Fruit fly (Drosophila melanogaster) whole organism, embryonic: ENCODE measurements around the gene put.
A peak's percentile ranks its signal among the peaks of the same experiment; 100 is the strongest.

Experiments used
- BEAF-32 ChIP-seq: fragments of 200-800 bp; sonication (Bioruptor generic); optimal IDR thresholded peaks from 3 replicates; lab custom pipeline; 2017; ENCODE audit warnings: missing biosample characterization, missing genetic modification characterization, mild to moderate bottlenecking, moderate library complexity, missing genetic modification reagents
- CG12219 ChIP-seq: fragments of 200-800 bp; sonication (Bioruptor generic); optimal IDR thresholded peaks from 3 replicates; lab custom pipeline; 2018; ENCODE audit warnings: missing biosample characterization, mild to moderate bottlenecking, missing genetic modification characterization
- CG12299 ChIP-seq: fragments of 200-800 bp; sonication (Bioruptor generic); optimal IDR thresholded peaks from 2 replicates; lab custom pipeline; 2018; ENCODE audit warnings: missing biosample characterization, mild to moderate bottlenecking, missing genetic modification characterization
- CG14860 ChIP-seq: fragments of 200-800 bp; sonication (Bioruptor generic); IDR thresholded peaks from 3 replicates; pipeline ENCODE4 v1.3.6; 2022; ENCODE audit warnings: missing biosample characterization, missing genetic modification characterization; ENCODE audit not compliant: partially characterized antibody
- CG15269 ChIP-seq: fragments of 200-800 bp; sonication (Bioruptor generic); optimal IDR thresholded peaks from 2 replicates; lab custom pipeline; 2018; ENCODE audit warnings: missing biosample characterization, mild to moderate bottlenecking, missing genetic modification characterization, moderate library complexity
- CG17186 ChIP-seq: fragments of 200-800 bp; sonication (Bioruptor generic); optimal IDR thresholded peaks from 3 replicates; lab custom pipeline; 2017; ENCODE audit warnings: missing biosample characterization, missing genetic modification reagents, missing genetic modification characterization
- CG17359 ChIP-seq: fragments of 200-800 bp; sonication (Bioruptor generic); optimal IDR thresholded peaks from 3 replicates; lab custom pipeline; 2018; ENCODE audit warnings: missing biosample characterization, mild to moderate bottlenecking, missing genetic modification characterization, moderate library complexity
- CG18262 ChIP-seq: fragments of 200-800 bp; optimal IDR thresholded peaks from 3 replicates; lab custom pipeline; 2019; ENCODE audit warnings: missing biosample characterization, mild to moderate bottlenecking, missing genetic modification characterization, moderate library complexity
- CG2199 ChIP-seq: fragments of 200-800 bp; sonication (Bioruptor generic); IDR thresholded peaks from 3 replicates; pipeline ENCODE4 v1.3.6; 2022; ENCODE audit warnings: missing biosample characterization, missing genetic modification characterization
- CG2202 ChIP-seq: fragments of 200-800 bp; sonication (Bioruptor generic); optimal IDR thresholded peaks from 2 replicates; lab custom pipeline; 2018; ENCODE audit warnings: missing biosample characterization, mild to moderate bottlenecking, missing genetic modification characterization
- CG2875 ChIP-seq: fragments of 200-800 bp; sonication (Bioruptor generic); optimal IDR thresholded peaks from 2 replicates; lab custom pipeline; 2017; ENCODE audit warnings: missing biosample characterization, mild to moderate bottlenecking, missing genetic modification characterization, missing genetic modification reagents
- CG30020 ChIP-seq: fragments of 200-800 bp; optimal IDR thresholded peaks from 2 replicates; lab custom pipeline; 2019; ENCODE audit warnings: missing biosample characterization, mild to moderate bottlenecking, missing genetic modification characterization, moderate library complexity
- CG4282 ChIP-seq: fragments of 200-800 bp; sonication (Bioruptor generic); optimal IDR thresholded peaks from 2 replicates; lab custom pipeline; 2016; ENCODE audit warnings: missing biosample characterization, missing genetic modification characterization
- CG43689 ChIP-seq: fragments of 200-800 bp; sonication (Bioruptor generic); IDR thresholded peaks from 2 replicates; pipeline ENCODE4 v1.3.6; 2022; ENCODE audit warnings: missing biosample characterization, missing genetic modification characterization
- CG7556 ChIP-seq: fragments of 200-800 bp; sonication (Bioruptor generic); optimal IDR thresholded peaks from 2 replicates; lab custom pipeline; 2017; ENCODE audit warnings: missing biosample characterization, mild to moderate bottlenecking, missing genetic modification characterization
- CG8924 ChIP-seq: fragments of 200-800 bp; optimal IDR thresholded peaks from 3 replicates; lab custom pipeline; 2019; ENCODE audit warnings: missing biosample characterization, mild to moderate bottlenecking, missing genetic modification characterization, moderate library complexity
- CoRest ChIP-seq: fragments of 200-800 bp; sonication (Bioruptor generic); optimal IDR thresholded peaks from 3 replicates; lab custom pipeline; 2018; ENCODE audit warnings: missing biosample characterization, mild to moderate bottlenecking, missing genetic modification characterization, moderate library complexity
- D19B ChIP-seq: fragments of 200-800 bp; sonication (Bioruptor generic); optimal IDR thresholded peaks from 2 replicates; lab custom pipeline; 2017; ENCODE audit warnings: missing biosample characterization, mild to moderate bottlenecking, missing genetic modification characterization
- Dip3 ChIP-seq: fragments of 200-800 bp; sonication (Bioruptor generic); optimal IDR thresholded peaks from 3 replicates; lab custom pipeline; 2016; ENCODE audit warnings: missing biosample characterization, missing genetic modification characterization
- Dp ChIP-seq: fragments of 200-800 bp; sonication (Bioruptor generic); optimal IDR thresholded peaks from 2 replicates; lab custom pipeline; 2018; ENCODE audit warnings: missing biosample characterization, mild to moderate bottlenecking, missing genetic modification characterization, moderate library complexity
- Dref ChIP-seq: fragments of 200-800 bp; sonication (Bioruptor generic); IDR thresholded peaks from 2 replicates; pipeline ENCODE4 v1.3.6; 2022; ENCODE audit warnings: missing biosample characterization, missing genetic modification characterization
- E2f1 ChIP-seq: fragments of 200-800 bp; sonication (Bioruptor generic); IDR thresholded peaks from 2 replicates; pipeline ENCODE4 v1.3.6; 2022; ENCODE audit warnings: missing biosample characterization, missing genetic modification characterization
- Gsc ChIP-seq: fragments of 200-800 bp; sonication (Bioruptor generic); IDR thresholded peaks from 2 replicates; pipeline ENCODE4 v1.3.6; 2022; ENCODE audit warnings: missing biosample characterization, missing genetic modification characterization
- HLH4C ChIP-seq: fragments of 200-800 bp; sonication (Bioruptor generic); IDR thresholded peaks from 3 replicates; pipeline ENCODE4 v1.3.6; 2022; ENCODE audit warnings: missing biosample characterization, missing genetic modification characterization; ENCODE audit not compliant: partially characterized antibody
- Hmx ChIP-seq: fragments of 200-800 bp; sonication (Bioruptor generic); optimal IDR thresholded peaks from 2 replicates; lab custom pipeline; 2016; ENCODE audit warnings: missing biosample characterization, missing genetic modification characterization
- NK7.1 ChIP-seq: fragments of 200-800 bp; sonication (Bioruptor generic); optimal IDR thresholded peaks from 3 replicates; lab custom pipeline; 2016; ENCODE audit warnings: missing biosample characterization, missing genetic modification characterization
- Nf-YB ChIP-seq: fragments of 200-800 bp; sonication (Bioruptor generic); optimal IDR thresholded peaks from 3 replicates; lab custom pipeline; 2019; ENCODE audit warnings: missing biosample characterization, mild to moderate bottlenecking, missing genetic modification characterization, moderate library complexity
- Oli ChIP-seq: fragments of 200-800 bp; sonication (Bioruptor generic); optimal IDR thresholded peaks from 2 replicates; lab custom pipeline; 2018; ENCODE audit warnings: missing biosample characterization, mild to moderate bottlenecking, missing genetic modification characterization, moderate library complexity
- Opbp ChIP-seq: fragments of 200-800 bp; sonication (Bioruptor generic); IDR thresholded peaks from 3 replicates; pipeline ENCODE4 v1.3.6; 2022; ENCODE audit warnings: missing biosample characterization, missing genetic modification characterization; ENCODE audit not compliant: partially characterized antibody
- Rx ChIP-seq: fragments of 200-800 bp; sonication (Bioruptor generic); IDR thresholded peaks from 2 replicates; pipeline ENCODE4 v1.3.6; 2022; ENCODE audit warnings: missing biosample characterization, missing genetic modification characterization
- Sin3A ChIP-seq: fragments of >200 bp; optimal IDR thresholded peaks from 2 replicates; lab custom pipeline; 2018
- Sox102F ChIP-seq: fragments of 200-800 bp; sonication (Bioruptor generic); optimal IDR thresholded peaks from 2 replicates; lab custom pipeline; 2018; ENCODE audit warnings: missing biosample characterization, mild to moderate bottlenecking, missing genetic modification characterization, moderate library complexity
- Tbp ChIP-seq: fragments of >200 bp; optimal IDR thresholded peaks from 2 replicates; lab custom pipeline; 2018; ENCODE audit warnings: missing biosample characterization, missing genetic modification characterization
- YL-1 ChIP-seq: fragments of 200-800 bp; sonication (Bioruptor generic); optimal IDR thresholded peaks from 3 replicates; lab custom pipeline; 2017; ENCODE audit warnings: missing biosample characterization, mild to moderate bottlenecking, missing genetic modification characterization
- al ChIP-seq: fragments of 200-800 bp; sonication (Bioruptor generic); IDR thresholded peaks from 2 replicates; pipeline ENCODE4 v1.3.6; 2022; ENCODE audit warnings: missing biosample characterization, missing genetic modification characterization
- ap ChIP-seq: fragments of 200-800 bp; sonication (Bioruptor generic); IDR thresholded peaks from 2 replicates; pipeline ENCODE4 v1.3.6; 2022; ENCODE audit warnings: missing biosample characterization, missing genetic modification characterization
- exex ChIP-seq: fragments of 200-800 bp; sonication (Bioruptor generic); optimal IDR thresholded peaks from 4 replicates; lab custom pipeline; 2018; ENCODE audit warnings: missing biosample characterization, mild to moderate bottlenecking, missing genetic modification characterization, moderate library complexity
- gt ChIP-seq: fragments of 200-800 bp; sonication (Bioruptor generic); IDR thresholded peaks from 2 replicates; pipeline ENCODE4 v1.3.6; 2022; ENCODE audit warnings: missing biosample characterization, missing genetic modification characterization
- her ChIP-seq: fragments of 200-800 bp; sonication (Bioruptor generic); optimal IDR thresholded peaks from 2 replicates; lab custom pipeline; 2016; ENCODE audit warnings: missing biosample characterization, missing genetic modification characterization
- jing ChIP-seq: fragments of 200-800 bp; sonication (Bioruptor generic); optimal IDR thresholded peaks from 2 replicates; lab custom pipeline; 2018; ENCODE audit warnings: missing biosample characterization, mild to moderate bottlenecking, missing genetic modification characterization
- kay ChIP-seq: fragments of 200-800 bp; sonication (Bioruptor generic); optimal IDR thresholded peaks from 2 replicates; lab custom pipeline; 2016; ENCODE audit warnings: missing biosample characterization, missing genetic modification characterization
- lilli ChIP-seq: fragments of 200-800 bp; sonication (Bioruptor generic); optimal IDR thresholded peaks from 3 replicates; lab custom pipeline; 2016; ENCODE audit warnings: missing biosample characterization, missing genetic modification characterization
- pan ChIP-seq, 4 experiments: fragments of >200 bp in 3 of 4; fragments of 200-800 bp in 1 of 4; sonication (Bioruptor generic) in 1 of 4; optimal IDR thresholded peaks in 3 of 4; IDR thresholded peaks in 1 of 4; 2 replicates each; pipeline versions ENCODE4 v1.3.6 to Lab custom; 2017 to 2022; ENCODE audit warnings: missing biosample characterization in 2 of 4, missing genetic modification characterization in 2 of 4, mixed read lengths in 1 of 4
- pnt ChIP-seq: fragments of 200-800 bp; sonication (Bioruptor generic); optimal IDR thresholded peaks from 3 replicates; lab custom pipeline; 2016; ENCODE audit warnings: missing biosample characterization, missing genetic modification characterization
- pum ChIP-seq: fragments of 200-800 bp; sonication (Bioruptor generic); optimal IDR thresholded peaks from 2 replicates; lab custom pipeline; 2016; ENCODE audit warnings: missing biosample characterization, missing genetic modification characterization
- ranshi ChIP-seq: fragments of 200-800 bp; sonication (Bioruptor generic); IDR thresholded peaks from 2 replicates; pipeline ENCODE4 v1.3.6; 2022; ENCODE audit warnings: missing biosample characterization, missing genetic modification characterization
- sug ChIP-seq: fragments of 200-800 bp; optimal IDR thresholded peaks from 2 replicates; lab custom pipeline; 2019; ENCODE audit warnings: missing biosample characterization, mild to moderate bottlenecking, missing genetic modification characterization, moderate library complexity
- trh ChIP-seq: fragments of 200-800 bp; sonication (Bioruptor generic); optimal IDR thresholded peaks from 2 replicates; lab custom pipeline; 2016; ENCODE audit warnings: missing biosample characterization, missing genetic modification characterization
- vfl ChIP-seq: fragments of 200-800 bp; sonication (Bioruptor generic); optimal IDR thresholded peaks from 2 replicates; lab custom pipeline; 2016; ENCODE audit warnings: missing biosample characterization, missing genetic modification characterization

put gene

dm6 chr3R:14656760-14657604, 31.5 kb upstream of the put start, which contains the start of gene CG3505 (continued):
- TF ChIP-seq Opbp (GFP tag; lab: Robert Waterston, UW) (peak; percentile 43; the same call in 1 of the 3 replicates), Tbp (GFP tag; lab: Kevin White, UChicago) (no peak), jing (no peak), CG17359 (tag; lab: Kevin White, UChicago) (peak; percentile 48), Sin3A (lab: Kevin White, UChicago) (peak; percentile 63), trh (GFP tag; lab: Kevin White, UChicago) (no peak), NK7.1 (GFP tag; lab: Kevin White, UChicago) (no peak), ranshi (GFP tag; lab: Robert Waterston, UW) (0 out of 2 replicates have a peak, but pooled peaks have one; percentile 10), Sox102F (GFP tag; lab: Kevin White, UChicago) (no peak), D19B (GFP tag; lab: Kevin White, UChicago) (no peak), pum (peak; percentile 38), Dip3 (GFP tag; lab: Kevin White, UChicago) (no peak), ap (GFP tag; lab: Robert Waterston, UW) (no peak; the same call in 1 of the 2 replicates), E2f1 (GFP tag; lab: Robert Waterston, UW) (no peak), HLH4C (GFP tag; lab: Robert Waterston, UW) (peak; percentile 47; the same call in 2 of the 3 replicates), CG12219 (peak; percentile 24), Dp (GFP tag; lab: Kevin White, UChicago) (peak; percentile 100), sug (tag; lab: Kevin White, UChicago) (peak; percentile 64), Gsc (GFP tag; lab: Robert Waterston, UW) (no peak), BEAF-32 (peak; percentile 58), al (GFP tag; lab: Robert Waterston, UW) (no peak), CG8924 (tag; lab: Kevin White, UChicago) (peak; percentile 20), Oli (tag; lab: Kevin White, UChicago) (no peak), CoRest (tag; lab: Kevin White, UChicago) (peak; percentile 29), kay (GFP tag; lab: Kevin White, UChicago) (peak; percentile 3), Nf-YB (GFP tag; lab: Kevin White, UChicago) (no peak), CG14860 (GFP tag; lab: Robert Waterston, UW) (no peak), Hmx (GFP tag; lab: Kevin White, UChicago) (no peak), CG2202 (tag; lab: Kevin White, UChicago) (no peak), CG43689 (GFP tag; lab: Robert Waterston, UW) (peak; percentile 11; the same call in 1 of the 2 replicates), CG2875 (GFP tag; lab: Kevin White, UChicago) (no peak), CG15269 (peak; percentile 54), YL-1 (GFP tag; lab: Kevin White, UChicago) (no peak), gt (GFP tag; lab: Robert Waterston, UW) (no peak), lilli (GFP tag; lab: Kevin White, UChicago) (peak; percentile 56), vfl (GFP tag; lab: Kevin White, UChicago) (no peak), CG7556 (GFP tag; lab: Kevin White, UChicago) (peak; percentile 39), Rx (GFP tag; lab: Robert Waterston, UW) (no peak), Dref (peak; percentile 94), CG4282 (GFP tag; lab: Kevin White, UChicago) (peak; percentile 2), pnt (GFP tag; lab: Kevin White, UChicago) (no peak), CG17186 (peak; percentile 20), her (GFP tag; lab: Kevin White, UChicago) (no peak), exex (tag; lab: Kevin White, UChicago) (no peak), pan (optimal IDR thresholded peaks at IDR 0.05; lab: Kevin White, UChicago) (no peak), pan (GFP tag; optimal IDR thresholded peaks at IDR 0.05 in 1 of 2, IDR thresholded peaks at IDR 0.05 in 1 of 2) (peak in 1 of 2 experiments; percentile 59), CG2199 (GFP tag; lab: Robert Waterston, UW) (no peak), CG12299 (peak; percentile 2), CG30020 (tag; lab: Kevin White, UChicago) (no peak), CG18262 (tag; lab: Kevin White, UChicago) (peak; percentile 8)
